Worm (Caenorhabditis elegans) whole organism, L4 larva: ENCODE results near the gene srx-74.

Source experiments
- F37D6.2 ChIP-seq: sonication (generic microtip); optimal IDR thresholded peaks from 2 replicates; lab custom pipeline; 2016; ENCODE audit warnings: mild to moderate bottlenecking, missing genetic modification characterization, missing compliant biosample characterization
- F49E8.2 ChIP-seq: sonication (generic microtip); optimal IDR thresholded peaks from 2 replicates; lab custom pipeline; 2016; ENCODE audit warnings: missing compliant biosample characterization, mild to moderate bottlenecking, missing genetic modification characterization, borderline replicate concordance
- T20F7.1 ChIP-seq: fragments of 200-800 bp; sonication (Bioruptor generic); optimal IDR thresholded peaks from 2 replicates; lab custom pipeline; 2018; ENCODE audit warnings: mild to moderate bottlenecking, missing genetic modification characterization, missing compliant biosample characterization
- Y105C5A.15 ChIP-seq: fragments of 200-800 bp; sonication (Bioruptor generic); IDR thresholded peaks from 2 replicates; pipeline ENCODE4 v1.3.6; 2022; ENCODE audit warnings: missing genetic modification characterization, missing compliant biosample characterization
- Y5F2A.4 ChIP-seq: fragments of 200-800 bp; sonication (Bioruptor generic); optimal IDR thresholded peaks from 2 replicates; lab custom pipeline; 2018; ENCODE audit warnings: mild to moderate bottlenecking, missing genetic modification characterization, missing compliant biosample characterization
- Y75B8A.6 ChIP-seq: fragments of 200-800 bp; sonication (Bioruptor generic); IDR thresholded peaks from 2 replicates; pipeline ENCODE4 v1.3.6; 2022; ENCODE audit warnings: missing genetic modification reagents, missing genetic modification characterization, missing compliant biosample characterization
- aha-1 ChIP-seq: fragments of 150-350 bp; peaks from one replicate; lab custom pipeline; 2014; ENCODE audit warnings: missing biosample characterization, missing genetic modification characterization
- ama-1 ChIP-seq: fragments of 150-350 bp; optimal IDR thresholded peaks from 2 replicates; lab custom pipeline; 2014; ENCODE audit warnings: inconsistent platforms, mixed read lengths
- attf-4 ChIP-seq: sonication (generic microtip); optimal IDR thresholded peaks from 3 replicates; lab custom pipeline; 2017; ENCODE audit warnings: missing biosample characterization, missing genetic modification characterization
- ceh-32 ChIP-seq: sonication (generic microtip); optimal IDR thresholded peaks from 2 replicates; lab custom pipeline; 2016; ENCODE audit warnings: mild to moderate bottlenecking, missing genetic modification characterization, missing compliant biosample characterization; ENCODE audit not compliant: poor library complexity
- cey-2 ChIP-seq: sonication (generic microtip); optimal IDR thresholded peaks from 3 replicates; lab custom pipeline; 2017; ENCODE audit warnings: missing genetic modification characterization, mild to moderate bottlenecking, missing compliant biosample characterization, antibody characterized with exemption, borderline replicate concordance; ENCODE audit not compliant: insufficient read depth
- daf-19 ChIP-seq: fragments of 200-800 bp; sonication (Bioruptor generic); conservative IDR thresholded peaks from 2 replicates; pipeline ENCODE4 v1.3.6; 2022; ENCODE audit warnings: missing genetic modification characterization, missing compliant biosample characterization
- duxl-1 ChIP-seq: sonication (generic microtip); optimal IDR thresholded peaks from 2 replicates; lab custom pipeline; 2016; ENCODE audit warnings: mild to moderate bottlenecking, missing genetic modification characterization, moderate library complexity, missing compliant biosample characterization; ENCODE audit not compliant: poor library complexity
- dve-1 ChIP-seq: sonication (generic microtip); optimal IDR thresholded peaks from 2 replicates; lab custom pipeline; 2017; ENCODE audit warnings: antibody characterized with exemption, mild to moderate bottlenecking, missing genetic modification characterization, missing compliant biosample characterization; ENCODE audit not compliant: insufficient read depth
- fkh-10 ChIP-seq: fragments of 150-350 bp; optimal IDR thresholded peaks from 2 replicates; lab custom pipeline; 2014; ENCODE audit warnings: missing biosample characterization, missing genetic modification reagents, missing genetic modification characterization
- fos-1 ChIP-seq: fragments of 150-350 bp; optimal IDR thresholded peaks from 2 replicates; lab custom pipeline; 2014; ENCODE audit warnings: missing biosample characterization, missing genetic modification characterization
- gei-8 ChIP-seq: fragments of 200-800 bp; sonication (Bioruptor generic); optimal IDR thresholded peaks from 2 replicates; lab custom pipeline; 2018; ENCODE audit warnings: mild to moderate bottlenecking, missing genetic modification characterization, missing compliant biosample characterization
- hif-1 ChIP-seq, 2 experiments: sonication (generic microtip); optimal IDR thresholded peaks; 2 replicates each; lab custom pipeline; 2016 to 2017; ENCODE audit warnings: missing compliant biosample characterization in 2 of 2, missing genetic modification characterization in 2 of 2, missing genetic modification reagents in 2 of 2, missing genotype in 2 of 2, mild to moderate bottlenecking in 1 of 2
- hlh-30 ChIP-seq: sonication (generic microtip); optimal IDR thresholded peaks from 2 replicates; lab custom pipeline; 2017; ENCODE audit warnings: antibody characterized with exemption, mild to moderate bottlenecking, missing genetic modification characterization, missing compliant biosample characterization; ENCODE audit not compliant: insufficient read depth
- lir-3 ChIP-seq: sonication (generic microtip); optimal IDR thresholded peaks from 2 replicates; lab custom pipeline; 2016; ENCODE audit warnings: mild to moderate bottlenecking, missing genetic modification characterization, missing compliant biosample characterization
- lsy-2 ChIP-seq, 2 experiments: fragments of 150-350 bp in 1 of 2; sonication (generic microtip) in 1 of 2; optimal IDR thresholded peaks; 2 replicates each; lab custom pipeline; 2014 to 2017; ENCODE audit warnings: missing biosample characterization in 2 of 2, missing genetic modification characterization in 2 of 2
- madf-9 ChIP-seq: fragments of 200-800 bp; sonication (Bioruptor generic); conservative IDR thresholded peaks from 2 replicates; pipeline ENCODE4 v1.3.6; 2022; ENCODE audit warnings: missing genetic modification reagents, missing genetic modification characterization, missing compliant biosample characterization
- mep-1 ChIP-seq: fragments of 150-350 bp; sonication (generic microtip); optimal IDR thresholded peaks from 3 replicates; lab custom pipeline; 2014; ENCODE audit warnings: missing biosample characterization, missing genetic modification characterization
- mes-2 ChIP-seq: sonication (generic microtip); optimal IDR thresholded peaks from 2 replicates; lab custom pipeline; 2016; ENCODE audit warnings: missing genotype, mild to moderate bottlenecking, missing genetic modification characterization, missing compliant biosample characterization; ENCODE audit not compliant: poor library complexity, severe bottlenecking
- mxl-2 ChIP-seq: fragments of 200-800 bp; sonication (Bioruptor generic); conservative IDR thresholded peaks from 2 replicates; pipeline ENCODE4 v1.3.6; 2022; ENCODE audit warnings: missing genetic modification reagents, missing genetic modification characterization, missing compliant biosample characterization
- mxl-3 ChIP-seq: fragments of 200-800 bp; sonication (Bioruptor generic); optimal IDR thresholded peaks from 2 replicates; lab custom pipeline; 2018; ENCODE audit warnings: mild to moderate bottlenecking, missing genetic modification characterization, missing compliant biosample characterization
- nhr-111 ChIP-seq: fragments of 200-800 bp; sonication (Bioruptor generic); optimal IDR thresholded peaks from 2 replicates; lab custom pipeline; 2018; ENCODE audit warnings: mild to moderate bottlenecking, missing genetic modification characterization, missing compliant biosample characterization
- nhr-41 ChIP-seq: fragments of 200-800 bp; sonication (Bioruptor generic); IDR thresholded peaks from 2 replicates; pipeline ENCODE4 v1.3.6; 2022; ENCODE audit warnings: missing genetic modification reagents, missing genetic modification characterization, missing compliant biosample characterization
- php-3 ChIP-seq: fragments of 200-800 bp; sonication (Bioruptor generic); IDR thresholded peaks from 2 replicates; pipeline ENCODE4 v1.3.6; 2022; ENCODE audit warnings: missing genetic modification reagents, missing genetic modification characterization, missing compliant biosample characterization
- pqm-1 ChIP-seq: sonication (generic microtip); optimal IDR thresholded peaks from 2 replicates; lab custom pipeline; 2017; ENCODE audit warnings: missing biosample characterization, missing genetic modification characterization
- saeg-2 ChIP-seq: fragments of 200-800 bp; sonication (Bioruptor generic); IDR thresholded peaks from 2 replicates; pipeline ENCODE4 v1.3.6; 2022; ENCODE audit warnings: missing genetic modification reagents, missing genetic modification characterization, missing compliant biosample characterization
- snpc-1.2 ChIP-seq: fragments of 200-800 bp; sonication (Bioruptor generic); IDR thresholded peaks from 2 replicates; pipeline ENCODE4 v1.3.6; 2022; ENCODE audit warnings: missing genetic modification reagents, missing genetic modification characterization, missing compliant biosample characterization
- snpc-4 ChIP-seq: fragments of 150-350 bp; optimal IDR thresholded peaks from 2 replicates; lab custom pipeline; 2014; ENCODE audit warnings: missing biosample characterization, missing genetic modification characterization
- unc-39 ChIP-seq: sonication (generic microtip); optimal IDR thresholded peaks from 2 replicates; lab custom pipeline; 2017; ENCODE audit warnings: missing biosample characterization, missing genetic modification characterization
- zip-11 ChIP-seq: fragments of 200-800 bp; sonication (Bioruptor generic); IDR thresholded peaks from 2 replicates; pipeline ENCODE4 v1.3.6; 2022; ENCODE audit warnings: missing genetic modification characterization, missing compliant biosample characterization
- zip-2 ChIP-seq: fragments of 150-350 bp; optimal IDR thresholded peaks from 2 replicates; lab custom pipeline; 2014; ENCODE audit warnings: missing biosample characterization, missing genetic modification characterization
- ztf-11 ChIP-seq: fragments of 150-350 bp; optimal IDR thresholded peaks from 2 replicates; lab custom pipeline; 2014; ENCODE audit warnings: missing biosample characterization, missing genetic modification characterization

Gene srx-74

DNA sequence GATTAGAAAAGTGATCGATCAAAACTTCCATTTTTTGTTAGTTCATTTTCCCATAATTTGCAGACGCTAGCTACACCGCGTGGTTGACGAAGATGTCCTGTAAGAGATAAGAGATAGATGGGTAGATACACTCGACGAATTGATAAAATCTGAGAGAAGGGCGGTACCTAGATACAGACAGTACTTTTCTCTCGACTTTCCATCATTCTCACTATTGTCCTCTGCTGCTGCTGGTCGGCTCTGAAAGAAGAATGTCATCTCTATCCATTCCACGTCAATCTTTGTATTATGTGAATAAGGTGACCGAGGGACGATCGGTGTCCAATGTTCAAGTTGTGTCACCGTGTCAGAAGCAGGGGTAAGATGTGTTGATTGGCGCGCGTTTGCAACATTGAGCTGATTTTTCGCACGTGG, 33.8 kb downstream of the srx-74 start, which contains the start of gene pmt-2 (continued):
- TF ChIP-seq ceh-32 (tag; lab: Kevin White, UChicago) = no peak
- TF ChIP-seq unc-39 (tag; lab: Kevin White, UChicago) = no peak
- TF ChIP-seq zip-2 (tag; lab: Kevin White, UChicago) = no peak
- TF ChIP-seq fos-1 = no peak
- TF ChIP-seq F49E8.2 = no peak
- no peak for TF ChIP-seq gei-8
- TF ChIP-seq mep-1 = peak; percentile 50
- 0 out of 2 replicates have a peak, but pooled peaks have one; percentile 6 for TF ChIP-seq php-3 (GFP tag; lab: Robert Waterston, UW)
- peak; percentile 2 for TF ChIP-seq aha-1 (tag; lab: Kevin White, UChicago)
- no peak for TF ChIP-seq F37D6.2
- TF ChIP-seq pqm-1 (tag; lab: Kevin White, UChicago) = peak; percentile 19
- TF ChIP-seq mes-2 (tag; lab: Kevin White, UChicago) = peak; percentile 15
- TF ChIP-seq nhr-111 = no peak
- no peak for TF ChIP-seq T20F7.1
- TF ChIP-seq cey-2 (tag; lab: Kevin White, UChicago) = no peak
- no peak for TF ChIP-seq mxl-2 (GFP tag; lab: Robert Waterston, UW)
- no peak for TF ChIP-seq daf-19 (GFP tag; lab: Robert Waterston, UW)
- no peak for TF ChIP-seq nhr-41 (GFP tag; lab: Robert Waterston, UW)
- TF ChIP-seq snpc-4 = no peak
- peak; percentile 19 for TF ChIP-seq ama-1 (lab: Kevin White, UChicago)
- peak in 1 of 2 experiments; percentile 24 for TF ChIP-seq lsy-2 (tag; optimal IDR thresholded peaks at IDR 0.05; lab: Kevin White, UChicago)

ce11 chrV:4626344-4626743, 36.0 kb downstream of the srx-74 start:
- no peak for TF ChIP-seq attf-4 (tag; lab: Kevin White, UChicago)
- no peak for TF ChIP-seq hlh-30 (tag; lab: Kevin White, UChicago)
- peak; percentile 56 for TF ChIP-seq fkh-10 (GFP tag; lab: Kevin White, UChicago)
- no peak for TF ChIP-seq Y105C5A.15 (GFP tag; lab: Robert Waterston, UW)
- no peak for TF ChIP-seq lsy-2 (tag; optimal IDR thresholded peaks at IDR 0.05; lab: Kevin White, UChicago)

ce11 chrV:4624717-4625116, 37.6 kb downstream of the srx-74 start:
- TF ChIP-seq Y75B8A.6 (GFP tag; lab: Robert Waterston, UW) (no peak), saeg-2 (no peak), madf-9 (GFP tag; lab: Robert Waterston, UW) (no peak), dve-1 (tag; lab: Kevin White, UChicago) (no peak), snpc-1.2 (GFP tag; lab: Robert Waterston, UW) (no peak), fkh-10 (GFP tag; lab: Kevin White, UChicago) (no peak), nhr-41 (GFP tag; lab: Robert Waterston, UW) (no peak)

- TF ChIP-seq mxl-3 (GFP tag; lab: Kevin White, UChicago) (no peak), hif-1 (tag; optimal IDR thresholded peaks at IDR 0.05; lab: Kevin White, UChicago) (no peak), Y5F2A.4 (GFP tag; lab: Kevin White, UChicago) (no peak), zip-11 (GFP tag; lab: Robert Waterston, UW) (no peak), ztf-11 (tag; lab: Kevin White, UChicago) (no peak), madf-9 (GFP tag; lab: Robert Waterston, UW) (no peak), lir-3 (no peak), duxl-1 (tag; lab: Kevin White, UChicago) (no peak), mep-1 (no peak)
Observed at ce11 chrV:4623535-4623934, 38.8 kb downstream of the srx-74 start.
